Fruit fly (Drosophila melanogaster) whole organism, embryonic: Measurements from ENCODE around the gene CARPA.

Source experiments
- CG10543 ChIP-seq: fragments of 200-800 bp; sonication (Bioruptor generic); optimal IDR thresholded peaks from 3 replicates; lab custom pipeline; 2017; ENCODE audit warnings: missing biosample characterization, mild to moderate bottlenecking, missing genetic modification characterization, moderate library complexity
- CG14667 ChIP-seq: fragments of 200-800 bp; sonication (Bioruptor generic); IDR thresholded peaks from 2 replicates; pipeline ENCODE4 v1.3.6; 2022; ENCODE audit warnings: missing biosample characterization, missing genetic modification characterization
- CG14965 ChIP-seq: fragments of 200-800 bp; sonication (Bioruptor generic); optimal IDR thresholded peaks from 2 replicates; lab custom pipeline; 2016; ENCODE audit warnings: missing biosample characterization, missing genetic modification characterization, borderline replicate concordance
- CG2712 ChIP-seq: fragments of 200-800 bp; optimal IDR thresholded peaks from 3 replicates; lab custom pipeline; 2019; ENCODE audit warnings: missing biosample characterization, mild to moderate bottlenecking, missing genetic modification characterization, moderate library complexity
- CG34422 ChIP-seq: fragments of 200-800 bp; sonication (Bioruptor generic); IDR thresholded peaks from 3 replicates; pipeline ENCODE4 v1.3.6; 2022; ENCODE audit warnings: missing biosample characterization, missing genetic modification characterization
- CG3847 ChIP-seq: fragments of 200-800 bp; sonication (Bioruptor generic); IDR thresholded peaks from 2 replicates; pipeline ENCODE4 v1.3.6; 2022; ENCODE audit warnings: missing biosample characterization, missing genetic modification characterization
- CG8478 ChIP-seq: fragments of >200 bp; optimal IDR thresholded peaks from 2 replicates; lab custom pipeline; 2018
- CTCF ChIP-seq: fragments of 200-800 bp; sonication (Bioruptor generic); optimal IDR thresholded peaks from 2 replicates; lab custom pipeline; 2017; ENCODE audit warnings: missing biosample characterization, mild to moderate bottlenecking, missing genetic modification characterization, moderate library complexity
- Fer3 ChIP-seq: fragments of 200-800 bp; sonication (Bioruptor generic); optimal IDR thresholded peaks from 2 replicates; lab custom pipeline; 2018; ENCODE audit warnings: missing biosample characterization, mild to moderate bottlenecking, missing genetic modification characterization, moderate library complexity
- Kr ChIP-seq: fragments of 200-800 bp; sonication (Bioruptor generic); optimal IDR thresholded peaks from 2 replicates; lab custom pipeline; 2017; ENCODE audit warnings: missing biosample characterization, mild to moderate bottlenecking, missing genetic modification characterization
- Myb ChIP-seq: fragments of 200-800 bp; sonication (Bioruptor generic); optimal IDR thresholded peaks from 2 replicates; lab custom pipeline; 2016; ENCODE audit warnings: missing biosample characterization, missing genetic modification characterization
- NFAT ChIP-seq: fragments of 200-800 bp; sonication (Bioruptor generic); IDR thresholded peaks from 2 replicates; pipeline ENCODE4 v1.3.6; 2022; ENCODE audit warnings: missing biosample characterization, missing genetic modification characterization
- NfI ChIP-seq: fragments of 200-800 bp; sonication (Bioruptor generic); optimal IDR thresholded peaks from 3 replicates; lab custom pipeline; 2018; ENCODE audit warnings: missing biosample characterization, mild to moderate bottlenecking, missing genetic modification characterization, moderate library complexity
- btn ChIP-seq: fragments of 200-800 bp; sonication (Bioruptor generic); optimal IDR thresholded peaks from 2 replicates; lab custom pipeline; 2016; ENCODE audit warnings: missing biosample characterization, missing genetic modification characterization
- dysf ChIP-seq: fragments of 200-800 bp; sonication (Bioruptor generic); IDR thresholded peaks from 3 replicates; pipeline ENCODE4 v1.3.6; 2022; ENCODE audit warnings: missing biosample characterization, missing genetic modification characterization
- grn ChIP-seq: fragments of 200-800 bp; sonication (Bioruptor generic); optimal IDR thresholded peaks from 3 replicates; lab custom pipeline; 2017; ENCODE audit warnings: missing biosample characterization, missing genetic modification characterization
- klu ChIP-seq: fragments of 200-800 bp; sonication (Bioruptor generic); IDR thresholded peaks from 2 replicates; pipeline ENCODE4 v1.3.6; 2022; ENCODE audit warnings: missing biosample characterization, missing genetic modification characterization
- lola ChIP-seq, 3 experiments: fragments of >200 bp in 2 of 3; fragments of 200-800 bp in 1 of 3; sonication (Bioruptor generic) in 1 of 3; optimal IDR thresholded peaks; 2 replicates each; lab custom pipeline; 2017 to 2019; ENCODE audit warnings: missing biosample characterization in 3 of 3, missing genetic modification characterization in 3 of 3, mild to moderate bottlenecking in 1 of 3, moderate library complexity in 1 of 3
- nau ChIP-seq: fragments of 200-800 bp; sonication (Bioruptor generic); optimal IDR thresholded peaks from 3 replicates; lab custom pipeline; 2017; ENCODE audit warnings: missing biosample characterization, mild to moderate bottlenecking, missing genetic modification characterization, missing genetic modification reagents
- vfl ChIP-seq: fragments of 200-800 bp; sonication (Bioruptor generic); optimal IDR thresholded peaks from 2 replicates; lab custom pipeline; 2016; ENCODE audit warnings: missing biosample characterization, missing genetic modification characterization
- wdn ChIP-seq: fragments of 200-800 bp; sonication (Bioruptor generic); IDR thresholded peaks from 2 replicates; pipeline ENCODE4 v1.3.6; 2022; ENCODE audit warnings: missing biosample characterization, missing genetic modification characterization
- wor ChIP-seq: fragments of 200-800 bp; sonication (Bioruptor generic); IDR thresholded peaks from 2 replicates; pipeline ENCODE4 v1.3.6; 2022; ENCODE audit warnings: missing biosample characterization, missing genetic modification characterization
- zen ChIP-seq: fragments of 200-800 bp; sonication (Bioruptor generic); optimal IDR thresholded peaks from 3 replicates; lab custom pipeline; 2018; ENCODE audit warnings: missing biosample characterization, mild to moderate bottlenecking, missing genetic modification characterization, moderate library complexity
- zf30C ChIP-seq: fragments of 200-800 bp; sonication (Bioruptor generic); optimal IDR thresholded peaks from 3 replicates; lab custom pipeline; 2018; ENCODE audit warnings: missing biosample characterization, mild to moderate bottlenecking, missing genetic modification characterization

Gene CARPA

DNA sequence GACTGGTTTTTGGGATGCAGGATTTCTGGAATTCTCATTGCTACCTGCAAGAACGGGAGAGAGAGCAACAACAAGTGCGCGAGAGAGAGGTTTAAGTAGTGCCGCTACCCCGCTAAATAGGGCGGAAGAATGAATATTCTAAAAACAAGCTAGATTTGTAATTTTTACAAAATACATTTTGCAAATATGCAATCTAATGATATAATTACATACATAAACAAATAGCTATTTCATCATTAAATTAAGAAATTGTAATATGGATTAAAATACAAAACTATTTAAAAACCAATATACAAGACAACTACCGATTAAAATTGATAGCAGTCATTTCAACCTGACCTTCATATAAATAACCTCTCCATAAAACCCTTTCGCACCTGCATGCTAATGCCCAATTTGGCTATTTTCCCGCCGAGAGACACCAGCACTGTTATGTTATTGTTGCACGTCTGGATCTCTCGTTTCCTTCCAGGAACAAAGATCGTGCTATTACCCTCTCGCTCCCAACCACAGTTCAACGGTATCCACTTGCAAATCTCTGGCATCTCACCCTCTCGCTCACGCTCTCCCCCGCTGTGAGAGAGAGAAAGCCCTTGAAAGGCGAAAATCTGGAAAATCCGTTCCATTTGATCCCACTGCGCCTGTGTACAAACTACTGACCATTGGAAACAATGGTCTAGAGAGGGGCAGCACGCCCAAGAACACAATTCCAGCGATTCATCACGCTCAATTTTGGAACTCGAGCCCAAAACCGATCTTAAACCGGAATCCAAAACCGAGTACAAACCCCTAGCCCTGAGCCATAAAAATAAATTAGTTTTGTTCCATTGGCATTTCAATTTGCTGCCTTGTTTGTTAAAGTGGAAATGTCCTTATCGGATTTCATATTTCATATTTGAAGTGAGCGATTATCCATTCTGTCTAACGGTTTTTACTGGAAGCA is 65.9 kb downstream of the CARPA start, which contains the start of gene Nek2 (continued):
- TF ChIP-seq Fer3 = no peak
- TF ChIP-seq nau (GFP tag; lab: Kevin White, UChicago) = no peak
- no peak for TF ChIP-seq grn (GFP tag; lab: Kevin White, UChicago)
- TF ChIP-seq zen = peak; percentile 31
- peak in 1 of 3 experiments; percentile 43 for TF ChIP-seq lola (GFP tag; optimal IDR thresholded peaks at IDR 0.05; lab: Kevin White, UChicago)
- TF ChIP-seq dysf = no peak
- TF ChIP-seq CTCF (GFP tag; lab: Kevin White, UChicago) = no peak
- no peak for TF ChIP-seq NfI
- no peak for TF ChIP-seq CG14667 (GFP tag; lab: Robert Waterston, UW)
- no peak for TF ChIP-seq CG10543 (GFP tag; lab: Kevin White, UChicago)
- no peak for TF ChIP-seq CG3847 (GFP tag; lab: Robert Waterston, UW)
- TF ChIP-seq zf30C = no peak
- no peak for TF ChIP-seq Myb (GFP tag; lab: Kevin White, UChicago)
- TF ChIP-seq NFAT (GFP tag; lab: Robert Waterston, UW) = no peak
- TF ChIP-seq wor (GFP tag; lab: Robert Waterston, UW) = no peak
- TF ChIP-seq wdn (GFP tag; lab: Robert Waterston, UW) = no peak
- TF ChIP-seq CG2712 (tag; lab: Kevin White, UChicago) = peak; percentile 9
- TF ChIP-seq vfl (GFP tag; lab: Kevin White, UChicago) = no peak
- no peak for TF ChIP-seq CG8478 (lab: Kevin White, UChicago)
- TF ChIP-seq klu (GFP tag; lab: Robert Waterston, UW) = no peak
- TF ChIP-seq Kr (GFP tag; lab: Kevin White, UChicago) = peak; percentile 97
- no peak for TF ChIP-seq btn (GFP tag; lab: Kevin White, UChicago)
- no peak for TF ChIP-seq CG14965 (GFP tag; lab: Kevin White, UChicago)
- no peak for TF ChIP-seq CG34422 (GFP tag; lab: Robert Waterston, UW)
